Fruit fly (Drosophila melanogaster) whole organism, embryonic: Measurements from ENCODE around the gene CG11997.

Experiments used
- BtbVII ChIP-seq: fragments of 200-800 bp; sonication (Bioruptor generic); optimal IDR thresholded peaks from 3 replicates; lab custom pipeline; 2017; ENCODE audit warnings: missing biosample characterization, mild to moderate bottlenecking, missing genetic modification characterization
- Bteb2 ChIP-seq: fragments of 200-800 bp; sonication (Bioruptor generic); optimal IDR thresholded peaks from 2 replicates; lab custom pipeline; 2016; ENCODE audit warnings: missing biosample characterization, missing genetic modification characterization
- CG10366 ChIP-seq: fragments of 200-800 bp; sonication (Bioruptor generic); IDR thresholded peaks from 2 replicates; pipeline ENCODE4 v1.3.6; 2022; ENCODE audit warnings: missing biosample characterization, missing genetic modification characterization
- CG11085 ChIP-seq: fragments of 200-800 bp; sonication (Bioruptor generic); IDR thresholded peaks from 2 replicates; pipeline ENCODE4 v1.3.6; 2022; ENCODE audit warnings: missing biosample characterization, missing genetic modification characterization
- CG11695 ChIP-seq: fragments of 200-800 bp; sonication (Bioruptor generic); IDR thresholded peaks from 3 replicates; pipeline ENCODE4 v1.3.6; 2022; ENCODE audit warnings: missing biosample characterization, missing genetic modification characterization
- CG11696 ChIP-seq: fragments of 200-800 bp; sonication (Bioruptor generic); IDR thresholded peaks from 2 replicates; pipeline ENCODE4 v1.3.6; 2022; ENCODE audit warnings: missing biosample characterization, missing genetic modification characterization
- CG13287 ChIP-seq: fragments of 200-800 bp; sonication (Bioruptor generic); IDR thresholded peaks from 2 replicates; pipeline ENCODE4 v1.3.6; 2022; ENCODE audit warnings: missing biosample characterization, missing genetic modification characterization; ENCODE audit not compliant: partially characterized antibody
- CG15269 ChIP-seq: fragments of 200-800 bp; sonication (Bioruptor generic); optimal IDR thresholded peaks from 2 replicates; lab custom pipeline; 2018; ENCODE audit warnings: missing biosample characterization, mild to moderate bottlenecking, missing genetic modification characterization, moderate library complexity
- CG15696 ChIP-seq: fragments of 200-800 bp; sonication (Bioruptor generic); optimal IDR thresholded peaks from 2 replicates; lab custom pipeline; 2019; ENCODE audit warnings: missing biosample characterization, mild to moderate bottlenecking, missing genetic modification characterization, moderate library complexity
- CG1647 ChIP-seq: fragments of 200-800 bp; sonication (Bioruptor generic); optimal IDR thresholded peaks from 3 replicates; lab custom pipeline; 2016; ENCODE audit warnings: missing biosample characterization, missing genetic modification characterization
- CG16815 ChIP-seq: fragments of 200-800 bp; sonication (Bioruptor generic); optimal IDR thresholded peaks from 3 replicates; lab custom pipeline; 2017; ENCODE audit warnings: missing biosample characterization, mild to moderate bottlenecking, missing genetic modification characterization
- CG17359 ChIP-seq: fragments of 200-800 bp; sonication (Bioruptor generic); optimal IDR thresholded peaks from 3 replicates; lab custom pipeline; 2018; ENCODE audit warnings: missing biosample characterization, mild to moderate bottlenecking, missing genetic modification characterization, moderate library complexity
- CG17829 ChIP-seq: fragments of 200-800 bp; optimal IDR thresholded peaks from 2 replicates; lab custom pipeline; 2019; ENCODE audit warnings: missing biosample characterization, mild to moderate bottlenecking, missing genetic modification characterization, moderate library complexity
- CG18476 ChIP-seq: fragments of 200-800 bp; sonication (Bioruptor generic); optimal IDR thresholded peaks from 2 replicates; lab custom pipeline; 2016; ENCODE audit warnings: missing biosample characterization, mild to moderate bottlenecking, missing genetic modification characterization
- CG18599 ChIP-seq: fragments of 200-800 bp; sonication (Bioruptor generic); optimal IDR thresholded peaks from 3 replicates; lab custom pipeline; 2017; ENCODE audit warnings: missing biosample characterization, missing genetic modification characterization, mild to moderate bottlenecking, moderate library complexity, missing genetic modification reagents
- CG2116 ChIP-seq: fragments of 200-800 bp; sonication (Bioruptor generic); optimal IDR thresholded peaks from 3 replicates; lab custom pipeline; 2018; ENCODE audit warnings: missing biosample characterization, mild to moderate bottlenecking, missing genetic modification characterization
- CG2202 ChIP-seq: fragments of 200-800 bp; sonication (Bioruptor generic); optimal IDR thresholded peaks from 2 replicates; lab custom pipeline; 2018; ENCODE audit warnings: missing biosample characterization, mild to moderate bottlenecking, missing genetic modification characterization
- CG31224 ChIP-seq: fragments of 200-800 bp; sonication (Bioruptor generic); IDR thresholded peaks from 2 replicates; pipeline ENCODE4 v1.3.6; 2022; ENCODE audit warnings: missing biosample characterization, missing genetic modification characterization
- CG3281 ChIP-seq: fragments of 200-800 bp; sonication (Bioruptor generic); optimal IDR thresholded peaks from 3 replicates; lab custom pipeline; 2017; ENCODE audit warnings: missing biosample characterization, mild to moderate bottlenecking, missing genetic modification characterization
- CG3726 ChIP-seq: fragments of 200-800 bp; sonication (Bioruptor generic); IDR thresholded peaks from 3 replicates; pipeline ENCODE4, ENCODE4 v1.3.6; 2022; ENCODE audit warnings: missing biosample characterization, missing genetic modification characterization
- CG4282 ChIP-seq: fragments of 200-800 bp; sonication (Bioruptor generic); optimal IDR thresholded peaks from 2 replicates; lab custom pipeline; 2016; ENCODE audit warnings: missing biosample characterization, missing genetic modification characterization
- CG4424 ChIP-seq: fragments of 200-800 bp; sonication (Bioruptor generic); optimal IDR thresholded peaks from 3 replicates; lab custom pipeline; 2016; ENCODE audit warnings: missing biosample characterization, missing genetic modification characterization
- CG6683 ChIP-seq: fragments of 200-800 bp; sonication (Bioruptor generic); optimal IDR thresholded peaks from 2 replicates; lab custom pipeline; 2017; ENCODE audit warnings: missing biosample characterization, mild to moderate bottlenecking, missing genetic modification characterization, missing genetic modification reagents
- CG6689 ChIP-seq: fragments of 200-800 bp; sonication (Bioruptor generic); IDR thresholded peaks from 2 replicates; pipeline ENCODE4 v1.3.6; 2022; ENCODE audit warnings: missing biosample characterization, missing genetic modification characterization
- CG6854 ChIP-seq: fragments of 200-800 bp; sonication (Bioruptor generic); optimal IDR thresholded peaks from 3 replicates; lab custom pipeline; 2017; ENCODE audit warnings: missing biosample characterization, mild to moderate bottlenecking, missing genetic modification characterization
- CG9876 ChIP-seq: fragments of 200-800 bp; sonication (Bioruptor generic); optimal IDR thresholded peaks from 2 replicates; lab custom pipeline; 2016; ENCODE audit warnings: missing biosample characterization, missing genetic modification characterization
- D19A ChIP-seq: fragments of 200-800 bp; optimal IDR thresholded peaks from 3 replicates; lab custom pipeline; 2019; ENCODE audit warnings: missing biosample characterization, mild to moderate bottlenecking, missing genetic modification characterization, moderate library complexity
- D19B ChIP-seq: fragments of 200-800 bp; sonication (Bioruptor generic); optimal IDR thresholded peaks from 2 replicates; lab custom pipeline; 2017; ENCODE audit warnings: missing biosample characterization, mild to moderate bottlenecking, missing genetic modification characterization
- E2f1 ChIP-seq: fragments of 200-800 bp; sonication (Bioruptor generic); IDR thresholded peaks from 2 replicates; pipeline ENCODE4 v1.3.6; 2022; ENCODE audit warnings: missing biosample characterization, missing genetic modification characterization
- HHEX ChIP-seq: fragments of 200-800 bp; sonication (Bioruptor generic); optimal IDR thresholded peaks from 3 replicates; lab custom pipeline; 2017; ENCODE audit warnings: missing biosample characterization, mild to moderate bottlenecking, missing genetic modification characterization, missing genetic modification reagents
- HLH3B ChIP-seq: fragments of 200-800 bp; sonication (Bioruptor generic); IDR thresholded peaks from 2 replicates; pipeline ENCODE4 v1.3.6; 2022; ENCODE audit warnings: missing biosample characterization, missing genetic modification characterization
- HLH54F ChIP-seq: fragments of 200-800 bp; sonication (Bioruptor generic); optimal IDR thresholded peaks from 3 replicates; lab custom pipeline; 2016; ENCODE audit warnings: missing biosample characterization, missing genetic modification characterization
- Poxn ChIP-seq: fragments of 200-800 bp; sonication (Bioruptor generic); IDR thresholded peaks from 2 replicates; pipeline ENCODE4 v1.3.6; 2022; ENCODE audit warnings: missing biosample characterization, missing genetic modification characterization
- Sox102F ChIP-seq: fragments of 200-800 bp; sonication (Bioruptor generic); optimal IDR thresholded peaks from 2 replicates; lab custom pipeline; 2018; ENCODE audit warnings: missing biosample characterization, mild to moderate bottlenecking, missing genetic modification characterization, moderate library complexity
- Taf1 ChIP-seq: fragments of 200-800 bp; sonication (Bioruptor generic); IDR thresholded peaks from 2 replicates; pipeline ENCODE4 v1.3.6; 2022; ENCODE audit warnings: missing biosample characterization, missing genetic modification characterization
- amos ChIP-seq: fragments of 200-800 bp; sonication (Bioruptor generic); IDR thresholded peaks from 2 replicates; pipeline ENCODE4 v1.3.6; 2022; ENCODE audit warnings: missing biosample characterization, missing genetic modification characterization; ENCODE audit not compliant: partially characterized antibody
- ash1 ChIP-seq: fragments of 200-800 bp; sonication (Bioruptor generic); optimal IDR thresholded peaks from 2 replicates; lab custom pipeline; 2018; ENCODE audit warnings: missing biosample characterization, mild to moderate bottlenecking, missing genetic modification characterization
- ci ChIP-seq: fragments of 200-800 bp; sonication (Bioruptor generic); IDR thresholded peaks from 3 replicates; pipeline ENCODE4 v1.3.6; 2022; ENCODE audit warnings: missing biosample characterization, missing genetic modification characterization
- croc ChIP-seq: fragments of 200-800 bp; sonication (Bioruptor generic); conservative IDR thresholded peaks from 3 replicates; pipeline ENCODE4 v1.3.6; 2022; ENCODE audit warnings: missing biosample characterization, missing genetic modification characterization
- dpn ChIP-seq, 2 experiments: fragments of 200-800 bp; sonication (Bioruptor generic); optimal IDR thresholded peaks; 3 replicates each; lab custom pipeline; 2016; ENCODE audit warnings: missing biosample characterization in 2 of 2, missing genetic modification characterization in 2 of 2
- fd96Cb ChIP-seq: fragments of 200-800 bp; sonication (Bioruptor generic); optimal IDR thresholded peaks from 2 replicates; lab custom pipeline; 2018; ENCODE audit warnings: missing biosample characterization, mild to moderate bottlenecking, missing genetic modification characterization, moderate library complexity
- gem ChIP-seq: fragments of 200-800 bp; sonication (Bioruptor generic); optimal IDR thresholded peaks from 2 replicates; lab custom pipeline; 2019; ENCODE audit warnings: missing biosample characterization, mild to moderate bottlenecking, missing genetic modification characterization, moderate library complexity
- gsb ChIP-seq: fragments of 200-800 bp; sonication (Bioruptor generic); IDR thresholded peaks from 2 replicates; pipeline ENCODE4 v1.3.6; 2022; ENCODE audit warnings: missing biosample characterization, missing genetic modification characterization
- jing ChIP-seq: fragments of 200-800 bp; sonication (Bioruptor generic); optimal IDR thresholded peaks from 2 replicates; lab custom pipeline; 2018; ENCODE audit warnings: missing biosample characterization, mild to moderate bottlenecking, missing genetic modification characterization
- ranshi ChIP-seq: fragments of 200-800 bp; sonication (Bioruptor generic); IDR thresholded peaks from 2 replicates; pipeline ENCODE4 v1.3.6; 2022; ENCODE audit warnings: missing biosample characterization, missing genetic modification characterization
- sim ChIP-seq: fragments of 200-800 bp; sonication (Bioruptor generic); IDR thresholded peaks from 2 replicates; pipeline ENCODE4 v1.3.6; 2022; ENCODE audit warnings: missing biosample characterization, missing genetic modification characterization
- stc ChIP-seq: fragments of 200-800 bp; sonication (Bioruptor generic); IDR thresholded peaks from 2 replicates; pipeline ENCODE4 v1.3.6; 2022; ENCODE audit warnings: missing biosample characterization, missing genetic modification characterization
- tio ChIP-seq: fragments of 200-800 bp; sonication (Bioruptor generic); optimal IDR thresholded peaks from 2 replicates; lab custom pipeline; 2017; ENCODE audit warnings: missing biosample characterization, missing genetic modification characterization, inconsistent platforms
- ttk ChIP-seq: fragments of 200-800 bp; sonication (Bioruptor generic); IDR thresholded peaks from 2 replicates; pipeline ENCODE4 v2.1.2; 2022; ENCODE audit warnings: missing biosample characterization, missing genetic modification characterization
- vnd ChIP-seq: fragments of 200-800 bp; sonication (Bioruptor generic); IDR thresholded peaks from 3 replicates; pipeline ENCODE4 v1.3.6; 2022; ENCODE audit warnings: missing biosample characterization, missing genetic modification characterization; ENCODE audit not compliant: partially characterized antibody
- zfh2 ChIP-seq: fragments of 200-800 bp; sonication (Bioruptor generic); optimal IDR thresholded peaks from 2 replicates; lab custom pipeline; 2016; ENCODE audit warnings: missing biosample characterization, missing genetic modification characterization

Gene CG11997

dm6 chr3R:9227330-9227729 lies 50.0 kb downstream of the CG11997 start (continued):
- peak; percentile 82 for TF ChIP-seq CG10366 (GFP tag; lab: Robert Waterston, UW)
- peak; percentile 71 for TF ChIP-seq CG4424 (GFP tag; lab: Kevin White, UChicago)
- peak; percentile 77 for TF ChIP-seq CG11695 (GFP tag; lab: Robert Waterston, UW)
- no peak for TF ChIP-seq CG9876 (GFP tag; lab: Kevin White, UChicago)
- TF ChIP-seq CG4282 (GFP tag; lab: Kevin White, UChicago): no peak
- TF ChIP-seq CG6683 (GFP tag; lab: Kevin White, UChicago): peak; percentile 51
- peak; percentile 15; the same call in 1 of the 3 replicates for TF ChIP-seq croc (GFP tag; lab: Robert Waterston, UW)
- TF ChIP-seq CG17359 (tag; lab: Kevin White, UChicago): peak; percentile 74
- peak; percentile 18 for TF ChIP-seq CG17829 (tag; lab: Kevin White, UChicago)
- no peak for TF ChIP-seq amos (GFP tag; lab: Robert Waterston, UW)
- 0 out of 2 replicates have a peak, but pooled peaks have one; percentile 31 for TF ChIP-seq sim (GFP tag; lab: Robert Waterston, UW)
- no peak for TF ChIP-seq CG2202 (tag; lab: Kevin White, UChicago)
- TF ChIP-seq stc (GFP tag; lab: Robert Waterston, UW): peak; percentile 78
- peak; percentile 56; the same call in 1 of the 2 replicates for TF ChIP-seq ttk (GFP tag; lab: Robert Waterston, UW)
- peak; percentile 67 for TF ChIP-seq Taf1 (GFP tag; lab: Robert Waterston, UW)
- peak; percentile 36 for TF ChIP-seq tio (GFP tag; lab: Kevin White, UChicago)
- peak; percentile 84 for TF ChIP-seq D19B
- TF ChIP-seq jing (GFP tag; lab: Kevin White, UChicago): peak; percentile 53
- TF ChIP-seq CG15269: peak; percentile 83
- TF ChIP-seq zfh2 (GFP tag; lab: Kevin White, UChicago): peak; percentile 29
- TF ChIP-seq CG6689 (GFP tag; lab: Robert Waterston, UW): peak; percentile 85
- TF ChIP-seq CG16815 (GFP tag; lab: Kevin White, UChicago): peak; percentile 51
- peak; percentile 72 for TF ChIP-seq CG11085
- peak; percentile 81 for TF ChIP-seq ranshi
- peak; percentile 61 for TF ChIP-seq gsb (GFP tag; lab: Robert Waterston, UW)
- peak; percentile 75 for TF ChIP-seq fd96Cb (tag; lab: Kevin White, UChicago)
- peak; percentile 79 for TF ChIP-seq CG3281 (GFP tag; lab: Kevin White, UChicago)
- TF ChIP-seq CG18599: peak; percentile 84
- TF ChIP-seq CG3726 (GFP tag; lab: Robert Waterston, UW): 0 out of 3 replicates have a peak, but pooled peaks have one; percentile 41
- no peak for TF ChIP-seq Bteb2 (GFP tag; lab: Kevin White, UChicago)
- TF ChIP-seq gem: peak; percentile 89
- peak; percentile 85 for TF ChIP-seq E2f1 (GFP tag; lab: Robert Waterston, UW)
- no peak for TF ChIP-seq CG1647
- no peak for TF ChIP-seq CG13287 (GFP tag; lab: Robert Waterston, UW)
- TF ChIP-seq Sox102F: peak; percentile 80
- no peak for TF ChIP-seq vnd
- peak; percentile 77 for TF ChIP-seq CG31224 (GFP tag; lab: Robert Waterston, UW)
- peak; percentile 40 for TF ChIP-seq CG6854
- peak; percentile 76 for TF ChIP-seq HLH3B (GFP tag; lab: Robert Waterston, UW)
- no peak for TF ChIP-seq ash1 (GFP tag; lab: Kevin White, UChicago)
- peak; percentile 63 for TF ChIP-seq BtbVII
- TF ChIP-seq CG2116 (GFP tag; lab: Kevin White, UChicago): peak; percentile 9
- peak; percentile 64; the same call in 1 of the 2 replicates for TF ChIP-seq CG11696 (GFP tag; lab: Robert Waterston, UW)
- peak in 1 of 2 experiments; percentile 75 for TF ChIP-seq dpn (GFP tag; optimal IDR thresholded peaks at IDR 0.05; lab: Kevin White, UChicago)
- TF ChIP-seq HHEX (GFP tag; lab: Kevin White, UChicago): peak; percentile 80
- TF ChIP-seq HLH54F (GFP tag; lab: Kevin White, UChicago): peak; percentile 12
- peak; percentile 63 for TF ChIP-seq D19A (tag; lab: Kevin White, UChicago)
- TF ChIP-seq ci (GFP tag; lab: Robert Waterston, UW): peak; percentile 38; the same call in 2 of the 3 replicates
- peak; percentile 63; the same call in 1 of the 2 replicates for TF ChIP-seq Poxn
- no peak for TF ChIP-seq CG18476 (GFP tag; lab: Kevin White, UChicago)
- TF ChIP-seq CG15696: peak; percentile 23
